Fruit fly (Drosophila melanogaster) whole organism, embryonic: Measurements from ENCODE around the gene kra.
A peak's percentile ranks its signal among the peaks of the same experiment; 100 is the strongest.

ENCODE experiments used
- Atf6 ChIP-seq: fragments of 200-800 bp; sonication (Bioruptor generic); IDR thresholded peaks from 2 replicates; pipeline ENCODE4 v1.3.6; 2022; ENCODE audit warnings: missing biosample characterization, missing genetic modification characterization
- B-H1 ChIP-seq: fragments of 200-800 bp; sonication (Bioruptor generic); IDR thresholded peaks from 3 replicates; pipeline ENCODE4 v1.3.6; 2022; ENCODE audit warnings: missing biosample characterization, missing genetic modification characterization
- CG10654 ChIP-seq: fragments of 200-800 bp; sonication (Bioruptor generic); optimal IDR thresholded peaks from 2 replicates; lab custom pipeline; 2016; ENCODE audit warnings: missing biosample characterization, missing genetic modification characterization
- CG10959 ChIP-seq: fragments of 200-800 bp; sonication (Bioruptor generic); IDR thresholded peaks from 2 replicates; pipeline ENCODE4 v1.3.6; 2022; ENCODE audit warnings: missing biosample characterization, missing genetic modification characterization
- CG11398 ChIP-seq: fragments of 200-800 bp; sonication (Bioruptor generic); optimal IDR thresholded peaks from 2 replicates; lab custom pipeline; 2016; ENCODE audit warnings: missing biosample characterization, missing genetic modification characterization
- CG12299 ChIP-seq: fragments of 200-800 bp; sonication (Bioruptor generic); optimal IDR thresholded peaks from 2 replicates; lab custom pipeline; 2018; ENCODE audit warnings: missing biosample characterization, mild to moderate bottlenecking, missing genetic modification characterization
- CG15073 ChIP-seq: fragments of 200-800 bp; sonication (Bioruptor generic); optimal IDR thresholded peaks from 2 replicates; lab custom pipeline; 2016; ENCODE audit warnings: missing biosample characterization, missing genetic modification characterization
- CG16863 ChIP-seq: fragments of 200-800 bp; sonication (Bioruptor generic); optimal IDR thresholded peaks from 3 replicates; lab custom pipeline; 2016; ENCODE audit warnings: missing biosample characterization, missing genetic modification characterization
- CG17186 ChIP-seq: fragments of 200-800 bp; sonication (Bioruptor generic); optimal IDR thresholded peaks from 3 replicates; lab custom pipeline; 2017; ENCODE audit warnings: missing biosample characterization, missing genetic modification reagents, missing genetic modification characterization
- CG17359 ChIP-seq: fragments of 200-800 bp; sonication (Bioruptor generic); optimal IDR thresholded peaks from 3 replicates; lab custom pipeline; 2018; ENCODE audit warnings: missing biosample characterization, mild to moderate bottlenecking, missing genetic modification characterization, moderate library complexity
- CG18011 ChIP-seq: fragments of 200-800 bp; sonication (Bioruptor generic); optimal IDR thresholded peaks from 2 replicates; lab custom pipeline; 2017; ENCODE audit warnings: missing biosample characterization, missing genetic modification characterization, mild to moderate bottlenecking, moderate library complexity, missing genotype
- CG2120 ChIP-seq: fragments of 200-800 bp; sonication (Bioruptor generic); optimal IDR thresholded peaks from 3 replicates; lab custom pipeline; 2016; ENCODE audit warnings: missing biosample characterization, missing genetic modification characterization
- CG2199 ChIP-seq: fragments of 200-800 bp; sonication (Bioruptor generic); IDR thresholded peaks from 3 replicates; pipeline ENCODE4 v1.3.6; 2022; ENCODE audit warnings: missing biosample characterization, missing genetic modification characterization
- CG2889 ChIP-seq: fragments of 200-800 bp; sonication (Bioruptor generic); IDR thresholded peaks from 3 replicates; pipeline ENCODE4 v1.3.6; 2022; ENCODE audit warnings: missing biosample characterization, missing genetic modification characterization
- CG31224 ChIP-seq: fragments of 200-800 bp; sonication (Bioruptor generic); IDR thresholded peaks from 2 replicates; pipeline ENCODE4 v1.3.6; 2022; ENCODE audit warnings: missing biosample characterization, missing genetic modification characterization
- CG32532 ChIP-seq: fragments of 200-800 bp; sonication (Bioruptor generic); IDR thresholded peaks from 2 replicates; pipeline ENCODE4 v1.3.6; 2022; ENCODE audit warnings: missing biosample characterization, missing genetic modification characterization
- CG33213 ChIP-seq: fragments of 200-800 bp; sonication (Bioruptor generic); optimal IDR thresholded peaks from 3 replicates; lab custom pipeline; 2016; ENCODE audit warnings: missing biosample characterization, missing genetic modification characterization
- CG3995 ChIP-seq: fragments of 200-800 bp; sonication (Bioruptor generic); optimal IDR thresholded peaks from 3 replicates; lab custom pipeline; 2016; ENCODE audit warnings: missing biosample characterization, missing genetic modification characterization
- CG4854 ChIP-seq: fragments of 200-800 bp; sonication (Bioruptor generic); optimal IDR thresholded peaks from 2 replicates; lab custom pipeline; 2016; ENCODE audit warnings: missing biosample characterization, missing genetic modification characterization, inconsistent platforms
- CG5953 ChIP-seq: fragments of 200-800 bp; sonication (Bioruptor generic); IDR thresholded peaks from 2 replicates; pipeline ENCODE4 v1.3.6; 2022; ENCODE audit warnings: missing biosample characterization, missing genetic modification characterization
- CG9215 ChIP-seq: fragments of 200-800 bp; sonication (Bioruptor generic); IDR thresholded peaks from 2 replicates; pipeline ENCODE4 v1.3.6; 2022; ENCODE audit warnings: missing biosample characterization, missing genetic modification characterization
- CrebB ChIP-seq: fragments of 200-800 bp; sonication (Bioruptor generic); optimal IDR thresholded peaks from 3 replicates; lab custom pipeline; 2018; ENCODE audit warnings: missing biosample characterization, mild to moderate bottlenecking, missing genetic modification characterization
- D19B ChIP-seq: fragments of 200-800 bp; sonication (Bioruptor generic); optimal IDR thresholded peaks from 2 replicates; lab custom pipeline; 2017; ENCODE audit warnings: missing biosample characterization, mild to moderate bottlenecking, missing genetic modification characterization
- Dbx ChIP-seq: fragments of 200-800 bp; sonication (Bioruptor generic); IDR thresholded peaks from 3 replicates; pipeline ENCODE4 v1.3.6; 2022; ENCODE audit warnings: missing biosample characterization, missing genetic modification characterization
- Elba2 ChIP-seq: fragments of 200-800 bp; sonication (Bioruptor generic); optimal IDR thresholded peaks from 3 replicates; lab custom pipeline; 2016; ENCODE audit warnings: missing biosample characterization, missing genetic modification characterization
- Fer1 ChIP-seq: fragments of 200-800 bp; sonication (Bioruptor generic); optimal IDR thresholded peaks from 2 replicates; lab custom pipeline; 2017; ENCODE audit warnings: missing biosample characterization, mild to moderate bottlenecking, missing genetic modification characterization
- Fer2 ChIP-seq: fragments of 200-800 bp; sonication (Bioruptor generic); optimal IDR thresholded peaks from 2 replicates; lab custom pipeline; 2018; ENCODE audit warnings: missing biosample characterization, mild to moderate bottlenecking, missing genetic modification characterization, moderate library complexity
- HmgD ChIP-seq: fragments of 200-800 bp; sonication (Bioruptor generic); optimal IDR thresholded peaks from 3 replicates; lab custom pipeline; 2016; ENCODE audit warnings: missing biosample characterization, missing genetic modification characterization
- Hr39 ChIP-seq: fragments of >200 bp; optimal IDR thresholded peaks from 2 replicates; lab custom pipeline; 2017
- Lim3 ChIP-seq: fragments of 200-800 bp; sonication (Bioruptor generic); IDR thresholded peaks from 2 replicates; pipeline ENCODE4 v1.3.6; 2022; ENCODE audit warnings: missing biosample characterization, missing genetic modification characterization
- Mad ChIP-seq: fragments of 200-800 bp; sonication (Bioruptor generic); optimal IDR thresholded peaks from 2 replicates; lab custom pipeline; 2016; ENCODE audit warnings: missing biosample characterization, missing genetic modification characterization
- NFAT ChIP-seq: fragments of 200-800 bp; sonication (Bioruptor generic); IDR thresholded peaks from 2 replicates; pipeline ENCODE4 v1.3.6; 2022; ENCODE audit warnings: missing biosample characterization, missing genetic modification characterization
- Ptx1 ChIP-seq: fragments of 200-800 bp; sonication (Bioruptor generic); IDR thresholded peaks from 2 replicates; pipeline ENCODE4 v1.3.6; 2022; ENCODE audit warnings: missing biosample characterization, missing genetic modification characterization
- Sin3A ChIP-seq: fragments of >200 bp; optimal IDR thresholded peaks from 2 replicates; lab custom pipeline; 2018
- ab ChIP-seq: fragments of 200-800 bp; sonication (Bioruptor generic); optimal IDR thresholded peaks from 2 replicates; lab custom pipeline; 2016; ENCODE audit warnings: missing biosample characterization, missing genetic modification characterization
- al ChIP-seq: fragments of 200-800 bp; sonication (Bioruptor generic); IDR thresholded peaks from 2 replicates; pipeline ENCODE4 v1.3.6; 2022; ENCODE audit warnings: missing biosample characterization, missing genetic modification characterization
- ara ChIP-seq: fragments of 200-800 bp; sonication (Bioruptor generic); IDR thresholded peaks from 2 replicates; pipeline ENCODE4 v1.3.6; 2022; ENCODE audit warnings: missing biosample characterization, missing genetic modification characterization
- ash1 ChIP-seq: fragments of 200-800 bp; sonication (Bioruptor generic); optimal IDR thresholded peaks from 2 replicates; lab custom pipeline; 2018; ENCODE audit warnings: missing biosample characterization, mild to moderate bottlenecking, missing genetic modification characterization
- bab2 ChIP-seq: fragments of 200-800 bp; sonication (Bioruptor generic); optimal IDR thresholded peaks from 2 replicates; lab custom pipeline; 2016; ENCODE audit warnings: missing biosample characterization, missing genetic modification characterization
- caup ChIP-seq: fragments of 200-800 bp; sonication (Bioruptor generic); optimal IDR thresholded peaks from 3 replicates; lab custom pipeline; 2017; ENCODE audit warnings: missing biosample characterization, mild to moderate bottlenecking, missing genetic modification characterization, moderate library complexity; ENCODE audit not compliant: severe bottlenecking
- ci ChIP-seq: fragments of 200-800 bp; sonication (Bioruptor generic); IDR thresholded peaks from 3 replicates; pipeline ENCODE4 v1.3.6; 2022; ENCODE audit warnings: missing biosample characterization, missing genetic modification characterization
- da ChIP-seq: fragments of 200-800 bp; sonication (Bioruptor generic); optimal IDR thresholded peaks from 2 replicates; lab custom pipeline; 2016; ENCODE audit warnings: missing biosample characterization, missing genetic modification characterization
- danr ChIP-seq: fragments of 200-800 bp; sonication (Bioruptor generic); IDR thresholded peaks from 2 replicates; pipeline ENCODE4 v1.3.6; 2022; ENCODE audit warnings: missing biosample characterization, missing genetic modification characterization
- fd102C ChIP-seq: fragments of 200-800 bp; sonication (Bioruptor generic); optimal IDR thresholded peaks from 2 replicates; lab custom pipeline; 2018; ENCODE audit warnings: missing biosample characterization, mild to moderate bottlenecking, missing genetic modification characterization, moderate library complexity
- gcm2 ChIP-seq: fragments of 200-800 bp; sonication (Bioruptor generic); optimal IDR thresholded peaks from 2 replicates; lab custom pipeline; 2016; ENCODE audit warnings: missing biosample characterization, missing genetic modification characterization
- lab ChIP-seq: fragments of 200-800 bp; sonication (Bioruptor generic); optimal IDR thresholded peaks from 3 replicates; lab custom pipeline; 2017; ENCODE audit warnings: missing biosample characterization, missing genetic modification characterization, mild to moderate bottlenecking, moderate library complexity, missing genetic modification reagents
- odd ChIP-seq: fragments of 200-800 bp; sonication (Bioruptor generic); optimal IDR thresholded peaks from 2 replicates; lab custom pipeline; 2017; ENCODE audit warnings: missing biosample characterization, mild to moderate bottlenecking, missing genetic modification characterization
- rib ChIP-seq: fragments of 200-800 bp; sonication (Bioruptor generic); IDR thresholded peaks from 2 replicates; pipeline ENCODE4 v1.3.6; 2022; ENCODE audit warnings: missing biosample characterization, missing genetic modification characterization
- seq ChIP-seq: fragments of 200-800 bp; sonication (Bioruptor generic); IDR thresholded peaks from 2 replicates; pipeline ENCODE4 v1.3.6; 2022; ENCODE audit warnings: missing biosample characterization, missing genetic modification characterization
- so ChIP-seq: fragments of 200-800 bp; sonication (Bioruptor generic); IDR thresholded peaks from 3 replicates; pipeline ENCODE4 v1.3.6; 2022; ENCODE audit warnings: missing biosample characterization, missing genetic modification characterization
- toy ChIP-seq: fragments of 200-800 bp; sonication (Bioruptor generic); IDR thresholded peaks from 2 replicates; pipeline ENCODE4 v1.3.6; 2022; ENCODE audit warnings: missing biosample characterization, missing genetic modification characterization
- trh ChIP-seq: fragments of 200-800 bp; sonication (Bioruptor generic); optimal IDR thresholded peaks from 2 replicates; lab custom pipeline; 2016; ENCODE audit warnings: missing biosample characterization, missing genetic modification characterization
- vnd ChIP-seq: fragments of 200-800 bp; sonication (Bioruptor generic); IDR thresholded peaks from 3 replicates; pipeline ENCODE4 v1.3.6; 2022; ENCODE audit warnings: missing biosample characterization, missing genetic modification characterization; ENCODE audit not compliant: partially characterized antibody
- zfh1 ChIP-seq: fragments of 200-800 bp; sonication (Bioruptor generic); IDR thresholded peaks from 3 replicates; pipeline ENCODE4 v1.3.6; 2022; ENCODE audit warnings: missing biosample characterization, missing genetic modification characterization

kra gene

dm6 chr3R:5591398-5591853, 9.5 kb downstream of the kra start, which contains the start of the genes noi and Vha26 (continued):
- no peak for TF ChIP-seq B-H1 (GFP tag; lab: Robert Waterston, UW)
- TF ChIP-seq CrebB (tag; lab: Kevin White, UChicago) = no peak
- no peak for TF ChIP-seq D19B (GFP tag; lab: Kevin White, UChicago)
- peak; percentile 13 for TF ChIP-seq Mad
- TF ChIP-seq CG2120 (GFP tag; lab: Kevin White, UChicago) = peak; percentile 70
- TF ChIP-seq Elba2 (GFP tag; lab: Kevin White, UChicago) = no peak
- TF ChIP-seq trh (GFP tag; lab: Kevin White, UChicago) = no peak
- TF ChIP-seq CG10654 (GFP tag; lab: Kevin White, UChicago) = peak; percentile 33
- TF ChIP-seq Fer2 (tag; lab: Kevin White, UChicago) = peak; percentile 8
- TF ChIP-seq ara (GFP tag; lab: Robert Waterston, UW) = no peak
- no peak for TF ChIP-seq CG10959 (GFP tag; lab: Robert Waterston, UW)
- peak; percentile 23; the same call in 1 of the 3 replicates for TF ChIP-seq ci
- peak; percentile 65 for TF ChIP-seq Sin3A (lab: Kevin White, UChicago)
- TF ChIP-seq CG5953 = no peak
- no peak for TF ChIP-seq Hr39 (lab: Kevin White, UChicago)
- TF ChIP-seq seq (GFP tag; lab: Robert Waterston, UW) = no peak
- no peak for TF ChIP-seq gcm2 (GFP tag; lab: Kevin White, UChicago)
- TF ChIP-seq ash1 (GFP tag; lab: Kevin White, UChicago) = no peak
- TF ChIP-seq danr (GFP tag; lab: Robert Waterston, UW) = no peak
- no peak for TF ChIP-seq rib (GFP tag; lab: Robert Waterston, UW)
- TF ChIP-seq CG31224 = no peak
- no peak for TF ChIP-seq NFAT (GFP tag; lab: Robert Waterston, UW)
- TF ChIP-seq CG15073 (GFP tag; lab: Kevin White, UChicago) = no peak
- TF ChIP-seq CG12299 (tag; lab: Kevin White, UChicago) = no peak
- TF ChIP-seq CG32532 (GFP tag; lab: Robert Waterston, UW) = peak; percentile 64; the same call in 1 of the 2 replicates
- peak; percentile 8 for TF ChIP-seq da
- no peak for TF ChIP-seq lab (GFP tag; lab: Kevin White, UChicago)
- 0 out of 3 replicates have a peak, but pooled peaks have one; percentile 45 for TF ChIP-seq vnd (GFP tag; lab: Robert Waterston, UW)
- no peak; the same call in 2 of the 3 replicates for TF ChIP-seq zfh1 (GFP tag; lab: Robert Waterston, UW)
- peak; percentile 1 for TF ChIP-seq Fer1 (GFP tag; lab: Kevin White, UChicago)
- no peak for TF ChIP-seq CG4854 (GFP tag; lab: Kevin White, UChicago)
- TF ChIP-seq CG2889 (GFP tag; lab: Robert Waterston, UW) = no peak
- no peak for TF ChIP-seq odd (GFP tag; lab: Kevin White, UChicago)
- no peak for TF ChIP-seq toy (GFP tag; lab: Robert Waterston, UW)
- peak; percentile 25 for TF ChIP-seq CG17359 (tag; lab: Kevin White, UChicago)
- TF ChIP-seq so (GFP tag; lab: Robert Waterston, UW) = no peak
- TF ChIP-seq CG9215 (GFP tag; lab: Robert Waterston, UW) = no peak
- TF ChIP-seq Dbx (GFP tag; lab: Robert Waterston, UW) = 0 out of 3 replicates have a peak, but pooled peaks have one; percentile 19
- no peak for TF ChIP-seq CG18011 (GFP tag; lab: Kevin White, UChicago)
- TF ChIP-seq Ptx1 (GFP tag; lab: Robert Waterston, UW) = no peak
- TF ChIP-seq fd102C (GFP tag; lab: Kevin White, UChicago) = no peak
- no peak for TF ChIP-seq ab (GFP tag; lab: Kevin White, UChicago)
- no peak for TF ChIP-seq HmgD (GFP tag; lab: Kevin White, UChicago)
- peak; percentile 10 for TF ChIP-seq bab2 (GFP tag; lab: Kevin White, UChicago)
- peak; percentile 78 for TF ChIP-seq CG17186 (GFP tag; lab: Kevin White, UChicago)
- no peak for TF ChIP-seq CG33213 (GFP tag; lab: Kevin White, UChicago)
- peak; percentile 85 for TF ChIP-seq CG3995 (GFP tag; lab: Kevin White, UChicago)
- no peak for TF ChIP-seq CG2199 (GFP tag; lab: Robert Waterston, UW)
- TF ChIP-seq CG11398 (GFP tag; lab: Kevin White, UChicago) = no peak
- TF ChIP-seq CG16863 (GFP tag; lab: Kevin White, UChicago) = no peak
- TF ChIP-seq Lim3 (GFP tag; lab: Robert Waterston, UW) = no peak
- peak; percentile 31 for TF ChIP-seq caup (GFP tag; lab: Kevin White, UChicago)
- no peak for TF ChIP-seq al (GFP tag; lab: Robert Waterston, UW)
- no peak for TF ChIP-seq Atf6 (GFP tag; lab: Robert Waterston, UW)
